Fruit fly (Drosophila melanogaster) whole organism, wandering third instar larva: ENCODE results near the gene CG10096.

Experiments
- CG9705 ChIP-seq: fragments of 200-800 bp; sonication (Bioruptor generic); optimal IDR thresholded peaks from 2 replicates; lab custom pipeline; 2018; ENCODE audit warnings: missing biosample characterization, mild to moderate bottlenecking, missing genetic modification characterization
- Hr78 ChIP-seq: fragments of >200 bp; optimal IDR thresholded peaks from 2 replicates; lab custom pipeline; 2017; ENCODE audit warnings: missing biosample characterization, missing genetic modification characterization
- Myc ChIP-seq: fragments of >200 bp; optimal IDR thresholded peaks from 2 replicates; lab custom pipeline; 2017
- br ChIP-seq: fragments of 200-800 bp; sonication (Bioruptor generic); optimal IDR thresholded peaks from 2 replicates; lab custom pipeline; 2016; ENCODE audit warnings: missing biosample characterization, missing genetic modification characterization
- dsf ChIP-seq: sonication (Bioruptor generic); optimal IDR thresholded peaks from 2 replicates; lab custom pipeline; 2016; ENCODE audit warnings: missing biosample characterization, missing genetic modification characterization, borderline replicate concordance
- h ChIP-seq: fragments of 200-800 bp; sonication (Bioruptor generic); optimal IDR thresholded peaks from 3 replicates; lab custom pipeline; 2016; ENCODE audit warnings: missing biosample characterization, mild to moderate bottlenecking, missing genetic modification characterization
- psq ChIP-seq: fragments of 200-800 bp; sonication (Bioruptor generic); optimal IDR thresholded peaks from 3 replicates; lab custom pipeline; 2017; ENCODE audit warnings: missing biosample characterization, mild to moderate bottlenecking, missing genetic modification characterization, moderate library complexity

DNA sequence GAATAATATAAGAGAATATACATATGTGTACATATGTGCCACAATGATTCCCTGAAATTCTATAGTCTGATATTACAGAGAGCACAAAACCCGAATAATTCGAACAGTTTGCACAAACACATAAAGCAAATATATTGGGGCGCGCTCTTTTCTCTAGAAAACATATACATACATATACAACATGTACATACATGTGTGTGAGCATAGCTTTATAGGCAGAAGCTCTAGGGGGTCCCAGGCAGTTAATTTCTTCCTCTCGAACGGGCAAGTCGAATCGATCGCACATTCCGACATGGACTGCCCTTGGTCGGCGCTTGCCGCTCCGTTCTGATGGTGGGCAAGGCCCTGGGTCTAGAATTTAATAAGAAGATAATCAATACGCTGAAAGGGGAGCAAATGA, 23.0 kb downstream of the CG10096 start, which contains the start of gene GstD3:
- no peak for TF ChIP-seq Hr78
- TF ChIP-seq Myc (lab: Kevin White, UChicago) = no peak
- TF ChIP-seq br (GFP tag; lab: Kevin White, UChicago) = no peak
- TF ChIP-seq CG9705 (GFP tag; lab: Kevin White, UChicago) = no peak
- no peak for TF ChIP-seq psq (GFP tag; lab: Kevin White, UChicago)
- no peak for TF ChIP-seq h (GFP tag; lab: Kevin White, UChicago)
- no peak for TF ChIP-seq dsf (GFP tag; lab: Kevin White, UChicago)
